Worm (Caenorhabditis elegans): ENCODE measurements around the gene F41C6.4.

The F41C6.4 gene

DNA sequence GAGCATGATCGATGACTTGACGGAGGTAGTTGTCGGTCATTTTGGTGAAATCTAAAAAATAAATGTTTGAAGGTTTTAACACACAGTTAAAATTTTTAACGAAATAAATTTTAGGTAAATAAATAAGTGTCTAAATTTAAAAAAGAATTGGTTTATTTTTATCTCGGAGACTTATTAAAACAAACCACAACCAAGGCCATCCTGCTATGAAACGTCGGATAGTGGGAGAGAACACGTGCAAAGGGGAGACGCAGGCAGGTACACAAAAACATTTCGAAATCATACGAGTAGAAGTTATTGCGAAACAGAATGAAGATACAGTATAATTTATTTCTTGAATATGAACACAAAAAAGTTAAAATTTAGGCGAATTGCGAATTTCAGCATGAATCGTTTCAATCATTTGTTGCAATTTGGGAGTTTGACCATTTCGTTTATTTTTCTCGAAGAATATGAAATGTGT lies 38.5 kb downstream of the F41C6.4 start, which contains the start of gene F41B4.3:
TSS of gene F41B4.3 (minus strand) at position 51 of the 463 bp plus-strand sequence.
- TF ChIP-seq ahr-1 (tag; optimal IDR thresholded peaks at IDR 0.05) (no peak), tbx-2 (tag; optimal IDR thresholded peaks at IDR 0.05) (no peak), unc-3 (GFP tag; conservative IDR thresholded peaks at IDR 0.05) (no peak), unc-3 (tag; optimal IDR thresholded peaks at IDR 0.05) (no peak), ceh-48 (tag; optimal IDR thresholded peaks at IDR 0.05) (no peak), lin-11 (tag; optimal IDR thresholded peaks at IDR 0.05) (no peak), ceh-2 (tag; optimal IDR thresholded peaks at IDR 0.05) (no peak), pha-4 (tag; optimal IDR thresholded peaks at IDR 0.05) (no peak), ceh-9 (tag; optimal IDR thresholded peaks at IDR 0.05) (no peak), pqm-1 (tag; optimal IDR thresholded peaks at IDR 0.05) (no peak)

DNA sequence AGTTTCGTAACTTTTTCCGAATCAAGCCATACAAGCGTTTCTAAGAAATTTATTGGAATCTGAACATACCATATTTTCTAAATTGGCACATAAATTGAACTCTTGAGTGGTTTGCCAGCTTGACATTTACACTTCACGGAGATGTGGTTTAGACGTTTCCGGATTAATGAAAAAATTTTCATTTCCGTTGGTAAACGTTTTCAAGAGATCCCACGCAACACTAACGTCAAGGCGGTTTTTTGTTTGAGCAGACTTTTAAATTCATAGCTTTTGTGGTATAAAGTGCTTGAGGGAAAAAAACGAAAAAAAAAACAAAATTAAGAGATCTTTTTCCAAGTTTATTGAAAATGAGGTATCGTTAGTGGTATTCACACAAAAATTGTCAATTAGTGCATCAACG lies 39.5 kb downstream of the F41C6.4 start, which contains the start of gene F41B4.2:
TSS of gene F41B4.2 (minus strand) at position 101 of the 400 bp plus-strand sequence.
- TF ChIP-seq tbx-2 (tag; optimal IDR thresholded peaks at IDR 0.05), result no peak
- no peak for TF ChIP-seq ref-2 (tag; optimal IDR thresholded peaks at IDR 0.05)
- no peak for TF ChIP-seq ceh-19 (GFP tag; optimal IDR thresholded peaks at IDR 0.05)
- no peak for TF ChIP-seq pros-1 (tag; optimal IDR thresholded peaks at IDR 0.05)
- TF ChIP-seq madf-2 (tag; optimal IDR thresholded peaks at IDR 0.05), result no peak
- no peak for TF ChIP-seq ceh-18 (tag; optimal IDR thresholded peaks at IDR 0.05)
- TF ChIP-seq dmd-4 (tag; optimal IDR thresholded peaks at IDR 0.05; ENCODE audit: borderline replicate concordance), result no peak
- no peak for TF ChIP-seq ceh-30 (tag; optimal IDR thresholded peaks at IDR 0.05)
- TF ChIP-seq ceh-31 (tag; optimal IDR thresholded peaks at IDR 0.05), result no peak
- TF ChIP-seq nhr-232 (tag; optimal IDR thresholded peaks at IDR 0.05), result no peak
- TF ChIP-seq syd-9 (tag; optimal IDR thresholded peaks at IDR 0.05), result no peak
- no peak for TF ChIP-seq K09A11.1 (tag; optimal IDR thresholded peaks at IDR 0.05; ENCODE audit: insufficient read depth)
- no peak for TF ChIP-seq T23F11.4 (GFP tag; optimal IDR thresholded peaks at IDR 0.05)
- no peak for TF ChIP-seq pha-2 (tag; optimal IDR thresholded peaks at IDR 0.05)
- TF ChIP-seq hlh-13 (GFP tag; optimal IDR thresholded peaks at IDR 0.05), result no peak

DNA sequence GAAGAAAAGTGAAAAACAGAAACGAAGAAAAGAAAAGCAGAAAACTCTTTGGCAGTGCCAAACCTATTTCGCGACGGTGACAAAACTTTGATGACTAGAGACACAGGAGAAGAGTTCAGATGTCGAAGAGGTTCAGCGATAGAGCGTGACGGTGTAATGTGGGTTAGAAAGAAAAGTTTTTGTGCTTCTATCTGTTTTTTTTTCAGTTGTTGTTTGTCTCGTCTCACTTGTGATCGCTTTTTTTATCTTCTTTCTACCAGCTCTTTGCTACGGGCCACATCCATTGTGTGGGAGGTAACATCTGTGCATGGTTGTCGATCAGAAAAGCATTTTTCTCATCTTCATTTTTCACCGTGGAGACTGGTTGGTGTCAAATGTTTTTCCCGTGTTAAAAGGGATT lies 48.8 kb downstream of the F41C6.4 start, which contains the start of gene F41B4.1:
TSS of gene F41B4.1 (minus strand) at position 23 of the 400 bp plus-strand sequence.
- TF ChIP-seq ceh-24 (tag; optimal IDR thresholded peaks at IDR 0.05), result no peak
- TF ChIP-seq ama-1 (optimal IDR thresholded peaks at IDR 0.05), result no peak
- TF ChIP-seq F13H6.1 (tag; optimal IDR thresholded peaks at IDR 0.05), result no peak
- TF ChIP-seq sdc-2 (tag; optimal IDR thresholded peaks at IDR 0.05), result no peak
- no peak for TF ChIP-seq hlh-6 (tag; optimal IDR thresholded peaks at IDR 0.05)
- TF ChIP-seq sox-2 (GFP tag; IDR thresholded peaks at IDR 0.05), result no peak
- TF ChIP-seq dve-1 (tag; optimal IDR thresholded peaks at IDR 0.05), result no peak
- TF ChIP-seq ceh-18 (tag; optimal IDR thresholded peaks at IDR 0.05), result peak; percentile 50
- TF ChIP-seq odd-2 (tag; optimal IDR thresholded peaks at IDR 0.05), result no peak

All from whole organism, late embryonic.